Fruit fly (Drosophila melanogaster): Measurements from ENCODE around the gene Ir68a.

dm6 chr3L:11197291-11198021 is 38.6 kb downstream of the Ir68a start, which contains the start of gene GlcAT-P:
- TF ChIP-seq CTCF (optimal IDR thresholded peaks at IDR 0.05) (no peak), CG8478 (optimal IDR thresholded peaks at IDR 0.05) (no peak)
